Fruit fly (Drosophila melanogaster) whole organism, embryonic: Measurements from ENCODE around the gene Asator.
A peak's percentile ranks its signal among the peaks of the same experiment; 100 is the strongest.

Experiments
- CG10267 ChIP-seq: fragments of 200-800 bp; sonication (Bioruptor generic); optimal IDR thresholded peaks from 2 replicates; lab custom pipeline; 2018; ENCODE audit warnings: missing biosample characterization, mild to moderate bottlenecking, missing genetic modification characterization, moderate library complexity
- CG11696 ChIP-seq: fragments of 200-800 bp; sonication (Bioruptor generic); IDR thresholded peaks from 2 replicates; pipeline ENCODE4 v1.3.6; 2022; ENCODE audit warnings: missing biosample characterization, missing genetic modification characterization
- CG12391 ChIP-seq: fragments of 200-800 bp; sonication (Bioruptor generic); optimal IDR thresholded peaks from 3 replicates; lab custom pipeline; 2018; ENCODE audit warnings: missing biosample characterization, mild to moderate bottlenecking, missing genetic modification characterization, moderate library complexity
- CG15269 ChIP-seq: fragments of 200-800 bp; sonication (Bioruptor generic); optimal IDR thresholded peaks from 2 replicates; lab custom pipeline; 2018; ENCODE audit warnings: missing biosample characterization, mild to moderate bottlenecking, missing genetic modification characterization, moderate library complexity
- CG17359 ChIP-seq: fragments of 200-800 bp; sonication (Bioruptor generic); optimal IDR thresholded peaks from 3 replicates; lab custom pipeline; 2018; ENCODE audit warnings: missing biosample characterization, mild to moderate bottlenecking, missing genetic modification characterization, moderate library complexity
- CG17829 ChIP-seq: fragments of 200-800 bp; optimal IDR thresholded peaks from 2 replicates; lab custom pipeline; 2019; ENCODE audit warnings: missing biosample characterization, mild to moderate bottlenecking, missing genetic modification characterization, moderate library complexity
- CG1792 ChIP-seq: fragments of 200-800 bp; sonication (Bioruptor generic); optimal IDR thresholded peaks from 2 replicates; lab custom pipeline; 2016; ENCODE audit warnings: missing biosample characterization, missing genetic modification characterization
- CG18476 ChIP-seq: fragments of 200-800 bp; sonication (Bioruptor generic); optimal IDR thresholded peaks from 2 replicates; lab custom pipeline; 2016; ENCODE audit warnings: missing biosample characterization, mild to moderate bottlenecking, missing genetic modification characterization
- CG2712 ChIP-seq: fragments of 200-800 bp; optimal IDR thresholded peaks from 3 replicates; lab custom pipeline; 2019; ENCODE audit warnings: missing biosample characterization, mild to moderate bottlenecking, missing genetic modification characterization, moderate library complexity
- CG2875 ChIP-seq: fragments of 200-800 bp; sonication (Bioruptor generic); optimal IDR thresholded peaks from 2 replicates; lab custom pipeline; 2017; ENCODE audit warnings: missing biosample characterization, mild to moderate bottlenecking, missing genetic modification characterization, missing genetic modification reagents
- CG30020 ChIP-seq: fragments of 200-800 bp; optimal IDR thresholded peaks from 2 replicates; lab custom pipeline; 2019; ENCODE audit warnings: missing biosample characterization, mild to moderate bottlenecking, missing genetic modification characterization, moderate library complexity
- CG30403 ChIP-seq: fragments of 200-800 bp; sonication (Bioruptor generic); optimal IDR thresholded peaks from 3 replicates; lab custom pipeline; 2016; ENCODE audit warnings: missing biosample characterization, missing genetic modification characterization
- CG3407 ChIP-seq: fragments of 200-800 bp; sonication (Bioruptor generic); optimal IDR thresholded peaks from 2 replicates; lab custom pipeline; 2018; ENCODE audit warnings: missing biosample characterization, mild to moderate bottlenecking, missing genetic modification characterization
- CG34224 ChIP-seq: fragments of 200-800 bp; sonication (Bioruptor generic); IDR thresholded peaks from 3 replicates; pipeline ENCODE4 v1.3.6; 2022; ENCODE audit warnings: missing biosample characterization, missing genetic modification characterization; ENCODE audit not compliant: partially characterized antibody
- CG34376 ChIP-seq: fragments of 200-800 bp; sonication (Bioruptor generic); optimal IDR thresholded peaks from 2 replicates; lab custom pipeline; 2018; ENCODE audit warnings: missing biosample characterization, mild to moderate bottlenecking, missing genetic modification characterization
- CG4404 ChIP-seq: fragments of 200-800 bp; sonication (Bioruptor generic); IDR thresholded peaks from 2 replicates; pipeline ENCODE4 v1.3.6; 2022; ENCODE audit warnings: missing biosample characterization, missing genetic modification characterization
- CG4617 ChIP-seq: fragments of 200-800 bp; sonication (Bioruptor generic); optimal IDR thresholded peaks from 3 replicates; lab custom pipeline; 2016; ENCODE audit warnings: missing biosample characterization, missing genetic modification characterization, borderline replicate concordance
- CG7745 ChIP-seq: fragments of 200-800 bp; sonication (Bioruptor generic); optimal IDR thresholded peaks from 2 replicates; lab custom pipeline; 2018; ENCODE audit warnings: missing biosample characterization, mild to moderate bottlenecking, missing genetic modification characterization, moderate library complexity
- CG7839 ChIP-seq: fragments of 200-800 bp; sonication (Bioruptor generic); optimal IDR thresholded peaks from 3 replicates; lab custom pipeline; 2018; ENCODE audit warnings: missing biosample characterization, mild to moderate bottlenecking, missing genetic modification characterization, moderate library complexity
- CG9609 ChIP-seq: fragments of 200-800 bp; sonication (Bioruptor generic); optimal IDR thresholded peaks from 3 replicates; lab custom pipeline; 2016; ENCODE audit warnings: missing biosample characterization, missing genetic modification characterization
- D19A ChIP-seq: fragments of 200-800 bp; optimal IDR thresholded peaks from 3 replicates; lab custom pipeline; 2019; ENCODE audit warnings: missing biosample characterization, mild to moderate bottlenecking, missing genetic modification characterization, moderate library complexity
- Dfd ChIP-seq, 2 experiments: fragments of >200 bp; optimal IDR thresholded peaks; 2 replicates each; lab custom pipeline; 2017; ENCODE audit warnings: missing biosample characterization in 2 of 2, missing genetic modification characterization in 2 of 2
- Hr51 ChIP-seq, 2 experiments: fragments of 200-800 bp; sonication (Bioruptor generic); optimal IDR thresholded peaks; 2 replicates in 1 of 2; 3 replicates in 1 of 2; lab custom pipeline; 2016 to 2018; ENCODE audit warnings: missing biosample characterization in 2 of 2, missing genetic modification characterization in 2 of 2, mild to moderate bottlenecking in 1 of 2, moderate library complexity in 1 of 2
- Hr78 ChIP-seq, 2 experiments: fragments of 200-800 bp in 1 of 2; fragments of >200 bp in 1 of 2; sonication (Bioruptor generic) in 1 of 2; optimal IDR thresholded peaks; 2 replicates each; lab custom pipeline; 2017 to 2019; ENCODE audit warnings: missing biosample characterization in 2 of 2, missing genetic modification characterization in 2 of 2, mild to moderate bottlenecking in 1 of 2, moderate library complexity in 1 of 2
- Nf-YC ChIP-seq: fragments of 200-800 bp; optimal IDR thresholded peaks from 3 replicates; lab custom pipeline; 2019; ENCODE audit warnings: missing biosample characterization, mild to moderate bottlenecking, missing genetic modification characterization, moderate library complexity
- Sin3A ChIP-seq: fragments of >200 bp; optimal IDR thresholded peaks from 2 replicates; lab custom pipeline; 2018
- Taf1 ChIP-seq: fragments of 200-800 bp; sonication (Bioruptor generic); IDR thresholded peaks from 2 replicates; pipeline ENCODE4 v1.3.6; 2022; ENCODE audit warnings: missing biosample characterization, missing genetic modification characterization
- al ChIP-seq: fragments of 200-800 bp; sonication (Bioruptor generic); IDR thresholded peaks from 2 replicates; pipeline ENCODE4 v1.3.6; 2022; ENCODE audit warnings: missing biosample characterization, missing genetic modification characterization
- chm ChIP-seq: fragments of 200-800 bp; sonication (Bioruptor generic); IDR thresholded peaks from 2 replicates; pipeline ENCODE4 v1.3.6; 2022; ENCODE audit warnings: missing biosample characterization, missing genetic modification characterization
- gce ChIP-seq: fragments of 200-800 bp; sonication (Bioruptor generic); IDR thresholded peaks from 3 replicates; pipeline ENCODE4 v1.3.6; 2022; ENCODE audit warnings: missing biosample characterization, missing genetic modification characterization
- gem ChIP-seq: fragments of 200-800 bp; sonication (Bioruptor generic); optimal IDR thresholded peaks from 2 replicates; lab custom pipeline; 2019; ENCODE audit warnings: missing biosample characterization, mild to moderate bottlenecking, missing genetic modification characterization, moderate library complexity
- grau ChIP-seq: fragments of 200-800 bp; optimal IDR thresholded peaks from 3 replicates; lab custom pipeline; 2019; ENCODE audit warnings: missing biosample characterization, mild to moderate bottlenecking, missing genetic modification characterization, moderate library complexity
- hth ChIP-seq: fragments of >200 bp; optimal IDR thresholded peaks from 2 replicates; lab custom pipeline; 2017; ENCODE audit warnings: inconsistent platforms
- kah ChIP-seq: fragments of 200-800 bp; sonication (Bioruptor generic); optimal IDR thresholded peaks from 2 replicates; lab custom pipeline; 2018; ENCODE audit warnings: missing biosample characterization, mild to moderate bottlenecking, missing genetic modification characterization
- kni ChIP-seq: fragments of 200-800 bp; sonication (Bioruptor generic); optimal IDR thresholded peaks from 3 replicates; lab custom pipeline; 2017; ENCODE audit warnings: mild to moderate bottlenecking, missing biosample characterization, missing genetic modification reagents, missing genetic modification characterization
- knrl ChIP-seq: fragments of 200-800 bp; sonication (Bioruptor generic); IDR thresholded peaks from 3 replicates; pipeline ENCODE4 v1.3.6; 2022; ENCODE audit warnings: missing biosample characterization, missing genetic modification characterization; ENCODE audit not compliant: partially characterized antibody
- nom ChIP-seq: fragments of 200-800 bp; sonication (Bioruptor generic); optimal IDR thresholded peaks from 2 replicates; lab custom pipeline; 2017; ENCODE audit warnings: missing biosample characterization, missing genetic modification characterization, mild to moderate bottlenecking, moderate library complexity, missing genetic modification reagents
- otp ChIP-seq: fragments of 200-800 bp; sonication (Bioruptor generic); IDR thresholded peaks from 3 replicates; pipeline ENCODE4, ENCODE4 v1.3.6; 2022; ENCODE audit warnings: missing biosample characterization, missing genetic modification characterization
- pan ChIP-seq, 4 experiments: fragments of >200 bp in 3 of 4; fragments of 200-800 bp in 1 of 4; sonication (Bioruptor generic) in 1 of 4; optimal IDR thresholded peaks in 3 of 4; IDR thresholded peaks in 1 of 4; 2 replicates each; pipeline versions ENCODE4 v1.3.6 to Lab custom; 2017 to 2022; ENCODE audit warnings: missing biosample characterization in 2 of 4, missing genetic modification characterization in 2 of 4, mixed read lengths in 1 of 4
- pnt ChIP-seq: fragments of 200-800 bp; sonication (Bioruptor generic); optimal IDR thresholded peaks from 3 replicates; lab custom pipeline; 2016; ENCODE audit warnings: missing biosample characterization, missing genetic modification characterization
- prd ChIP-seq, 3 experiments: fragments of >200 bp in 2 of 3; fragments of 200-800 bp in 1 of 3; sonication (Bioruptor generic) in 1 of 3; optimal IDR thresholded peaks in 2 of 3; IDR thresholded peaks in 1 of 3; 2 replicates in 2 of 3; 3 replicates in 1 of 3; pipeline versions ENCODE4 v1.3.6 to Lab custom; 2017 to 2022; ENCODE audit warnings: missing biosample characterization in 1 of 3, missing genetic modification characterization in 1 of 3
- pros ChIP-seq: fragments of 200-800 bp; sonication (Bioruptor generic); optimal IDR thresholded peaks from 3 replicates; lab custom pipeline; 2019; ENCODE audit warnings: missing biosample characterization, mild to moderate bottlenecking, missing genetic modification characterization, moderate library complexity
- ranshi ChIP-seq: fragments of 200-800 bp; sonication (Bioruptor generic); IDR thresholded peaks from 2 replicates; pipeline ENCODE4 v1.3.6; 2022; ENCODE audit warnings: missing biosample characterization, missing genetic modification characterization
- rib ChIP-seq: fragments of 200-800 bp; sonication (Bioruptor generic); IDR thresholded peaks from 2 replicates; pipeline ENCODE4 v1.3.6; 2022; ENCODE audit warnings: missing biosample characterization, missing genetic modification characterization
- sob ChIP-seq: fragments of 200-800 bp; sonication (Bioruptor generic); IDR thresholded peaks from 2 replicates; pipeline ENCODE4 v1.3.6; 2022; ENCODE audit warnings: missing biosample characterization, missing genetic modification characterization
- unc-4 ChIP-seq: fragments of 200-800 bp; sonication (Bioruptor generic); IDR thresholded peaks from 2 replicates; pipeline ENCODE4 v1.3.6; 2022; ENCODE audit warnings: missing biosample characterization, missing genetic modification characterization; ENCODE audit not compliant: partially characterized antibody
- vfl ChIP-seq: fragments of 200-800 bp; sonication (Bioruptor generic); optimal IDR thresholded peaks from 2 replicates; lab custom pipeline; 2016; ENCODE audit warnings: missing biosample characterization, missing genetic modification characterization
- wdn ChIP-seq: fragments of 200-800 bp; sonication (Bioruptor generic); IDR thresholded peaks from 2 replicates; pipeline ENCODE4 v1.3.6; 2022; ENCODE audit warnings: missing biosample characterization, missing genetic modification characterization
- zf30C ChIP-seq: fragments of 200-800 bp; sonication (Bioruptor generic); optimal IDR thresholded peaks from 3 replicates; lab custom pipeline; 2018; ENCODE audit warnings: missing biosample characterization, mild to moderate bottlenecking, missing genetic modification characterization

Gene Asator

dm6 chr4:497724-498123 is 8.9 kb upstream of the Asator start (continued):
- TF ChIP-seq otp (GFP tag; lab: Robert Waterston, UW) = no peak; the same call in 1 of the 3 replicates
- TF ChIP-seq grau (tag; lab: Kevin White, UChicago) = peak; percentile 76
- TF ChIP-seq CG18476 (GFP tag; lab: Kevin White, UChicago) = peak; percentile 85
- TF ChIP-seq hth (lab: Kevin White, UChicago) = no peak
- no peak for TF ChIP-seq al
- TF ChIP-seq CG4617 = peak; percentile 68
- peak; percentile 93; the same call in 1 of the 3 replicates for TF ChIP-seq gce (GFP tag; lab: Robert Waterston, UW)
- TF ChIP-seq CG1792 = peak; percentile 89
- peak; percentile 43 for TF ChIP-seq zf30C (GFP tag; lab: Kevin White, UChicago)
- TF ChIP-seq ranshi (GFP tag; lab: Robert Waterston, UW) = no peak; the same call in 1 of the 2 replicates
- peak; percentile 97 for TF ChIP-seq CG3407
- no peak for TF ChIP-seq CG4404 (GFP tag; lab: Robert Waterston, UW)
- peak; percentile 83 for TF ChIP-seq CG10267 (tag; lab: Kevin White, UChicago)
- TF ChIP-seq Dfd (GFP tag; optimal IDR thresholded peaks at IDR 0.05; lab: Kevin White, UChicago) = no peak
- TF ChIP-seq vfl (GFP tag; lab: Kevin White, UChicago) = peak; percentile 27
- peak; percentile 78 for TF ChIP-seq CG7839 (tag; lab: Kevin White, UChicago)
- TF ChIP-seq Hr51 (GFP tag; optimal IDR thresholded peaks at IDR 0.05; lab: Kevin White, UChicago) = peak; percentile 64 to 92
- TF ChIP-seq prd (optimal IDR thresholded peaks at IDR 0.05; lab: Kevin White, UChicago) = no peak
- TF ChIP-seq prd (GFP tag; IDR thresholded peaks at IDR 0.05; lab: Robert Waterston, UW) = no peak; the same call in 1 of the 3 replicates
- peak; percentile 86 for TF ChIP-seq CG17829 (tag; lab: Kevin White, UChicago)
- peak; percentile 78 for TF ChIP-seq CG34376 (GFP tag; lab: Kevin White, UChicago)
- TF ChIP-seq CG34224 (GFP tag; lab: Robert Waterston, UW) = no peak
- TF ChIP-seq CG12391 (tag; lab: Kevin White, UChicago) = peak; percentile 80
- TF ChIP-seq CG17359 (tag; lab: Kevin White, UChicago) = peak; percentile 95
- TF ChIP-seq CG7745 (tag; lab: Kevin White, UChicago) = peak; percentile 98
- no peak; the same call in 1 of the 2 replicates for TF ChIP-seq sob
- TF ChIP-seq kah (GFP tag; lab: Kevin White, UChicago) = peak; percentile 87
- TF ChIP-seq knrl = no peak
- peak in 1 of 2 experiments; percentile 53 for TF ChIP-seq Hr78 (GFP tag; optimal IDR thresholded peaks at IDR 0.05; lab: Kevin White, UChicago)
- TF ChIP-seq pan (optimal IDR thresholded peaks at IDR 0.05; lab: Kevin White, UChicago) = no peak
- TF ChIP-seq pan (GFP tag; optimal IDR thresholded peaks at IDR 0.05 in 1 of 2, IDR thresholded peaks at IDR 0.05 in 1 of 2) = peak in 1 of 2 experiments; percentile 81
- TF ChIP-seq D19A = peak; percentile 85
- TF ChIP-seq CG11696 (GFP tag; lab: Robert Waterston, UW) = peak; percentile 79
- TF ChIP-seq CG30403 (GFP tag; lab: Kevin White, UChicago) = peak; percentile 62
- no peak for TF ChIP-seq wdn
- TF ChIP-seq CG30020 (tag; lab: Kevin White, UChicago) = peak; percentile 59
- TF ChIP-seq CG2712 (tag; lab: Kevin White, UChicago) = peak; percentile 91
- TF ChIP-seq gem = peak; percentile 91
- TF ChIP-seq CG2875 (GFP tag; lab: Kevin White, UChicago) = peak; percentile 97
- TF ChIP-seq rib (GFP tag; lab: Robert Waterston, UW) = peak; percentile 85
- no peak for TF ChIP-seq unc-4 (GFP tag; lab: Robert Waterston, UW)
- TF ChIP-seq CG9609 (GFP tag; lab: Kevin White, UChicago) = peak; percentile 72
- TF ChIP-seq CG15269 (tag; lab: Kevin White, UChicago) = peak; percentile 81
- peak; percentile 97 for TF ChIP-seq chm (GFP tag; lab: Robert Waterston, UW)
- TF ChIP-seq pnt (GFP tag; lab: Kevin White, UChicago) = peak; percentile 85
- TF ChIP-seq pros (GFP tag; lab: Kevin White, UChicago) = peak; percentile 69
- no peak for TF ChIP-seq Sin3A (lab: Kevin White, UChicago)
- no peak for TF ChIP-seq nom (GFP tag; lab: Kevin White, UChicago)
- TF ChIP-seq kni (GFP tag; lab: Kevin White, UChicago) = peak; percentile 100
- TF ChIP-seq Taf1 = no peak
- TF ChIP-seq Nf-YC (tag; lab: Kevin White, UChicago) = peak; percentile 70
